Fruit fly (Drosophila melanogaster): ENCODE results near the gene CG34163.
A peak's percentile ranks its signal among the peaks of the same experiment; 100 is the strongest.

DNA sequence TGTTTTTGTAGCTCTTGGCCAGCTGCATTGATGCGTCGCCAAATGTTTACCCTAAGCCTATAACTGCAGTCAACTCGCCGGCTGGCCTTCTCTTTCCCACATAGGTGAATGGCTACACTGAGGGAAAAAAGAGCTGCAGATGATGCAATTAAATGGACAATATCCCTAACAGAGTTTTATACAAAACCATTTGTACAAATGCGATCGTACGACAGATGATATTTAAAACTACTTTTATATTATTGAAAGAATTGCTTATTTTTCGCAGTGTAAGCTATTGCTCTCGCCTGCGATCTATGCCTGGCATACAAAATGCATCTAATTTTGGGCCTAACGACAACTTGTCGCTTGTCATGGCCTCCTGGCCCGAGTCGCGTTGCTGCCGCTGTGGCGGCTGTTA lies 38.2 kb upstream of the CG34163 start:
- TF ChIP-seq CG8119 (GFP tag; IDR thresholded peaks at IDR 0.05) (peak; percentile 96), lz (GFP tag; optimal IDR thresholded peaks at IDR 0.05) (peak; percentile 35), CG8632 (GFP tag; optimal IDR thresholded peaks at IDR 0.05) (peak; percentile 33), CG10669 (GFP tag; optimal IDR thresholded peaks at IDR 0.05) (peak; percentile 56), fd59A (GFP tag; optimal IDR thresholded peaks at IDR 0.05) (peak; percentile 65), cyc (GFP tag; optimal IDR thresholded peaks at IDR 0.05) (peak; percentile 26)

All from whole organism, prepupa.